Worm (Caenorhabditis elegans) whole organism, mixed stage, embryonic: Measurements from ENCODE around the gene irld-50.

Experiments
- M03D4.4 ChIP-seq: sonication (generic microtip); optimal IDR thresholded peaks from 2 replicates; lab custom pipeline; 2017; ENCODE audit warnings: mild to moderate bottlenecking, missing genetic modification characterization, missing compliant biosample characterization
- blmp-1 ChIP-seq: fragments of 150-350 bp; optimal IDR thresholded peaks from 2 replicates; lab custom pipeline; 2014; ENCODE audit warnings: missing biosample characterization, missing genetic modification characterization
- nhr-237 ChIP-seq: fragments of 150-350 bp; optimal IDR thresholded peaks from 2 replicates; lab custom pipeline; 2014; ENCODE audit warnings: missing biosample characterization, missing genetic modification characterization
- pha-4 ChIP-seq: fragments of 150-350 bp; optimal IDR thresholded peaks from 2 replicates; lab custom pipeline; 2018; ENCODE audit warnings: missing biosample characterization, missing genetic modification reagents, missing genetic modification characterization
- snpc-4 ChIP-seq: fragments of 150-350 bp; optimal IDR thresholded peaks from 2 replicates; lab custom pipeline; 2014; ENCODE audit warnings: missing biosample characterization, missing genetic modification characterization

- TF ChIP-seq nhr-237 (tag; lab: Kevin White, UChicago) (no peak), M03D4.4 (no peak), pha-4 (tag; lab: Kevin White, UChicago) (no peak), blmp-1 (tag; lab: Kevin White, UChicago) (no peak), snpc-4 (tag; lab: Kevin White, UChicago) (no peak)
These were observed 49.6 kb downstream of the irld-50 start, which contains the start of gene sqv-2 for ce11 chrII:2894295-2894694.
